Worm (Caenorhabditis elegans) whole organism, L4 larva: ENCODE data around the gene cwp-5.

Experiments
- R02D3.7 ChIP-seq: fragments of 150-350 bp; sonication (generic microtip); optimal IDR thresholded peaks from 3 replicates; lab custom pipeline; 2014; ENCODE audit warnings: missing biosample characterization, missing genetic modification characterization
- cey-2 ChIP-seq: sonication (generic microtip); optimal IDR thresholded peaks from 3 replicates; lab custom pipeline; 2017; ENCODE audit warnings: missing genetic modification characterization, mild to moderate bottlenecking, missing compliant biosample characterization, antibody characterized with exemption, borderline replicate concordance; ENCODE audit not compliant: insufficient read depth
- dmd-8 ChIP-seq: fragments of 200-800 bp; sonication (Bioruptor generic); IDR thresholded peaks from 2 replicates; pipeline ENCODE4 v1.3.6; 2022; ENCODE audit warnings: missing genetic modification characterization, missing compliant biosample characterization
- fkh-10 ChIP-seq: fragments of 150-350 bp; optimal IDR thresholded peaks from 2 replicates; lab custom pipeline; 2014; ENCODE audit warnings: missing biosample characterization, missing genetic modification reagents, missing genetic modification characterization
- jun-1 ChIP-seq: fragments of 150-350 bp; optimal IDR thresholded peaks from 2 replicates; lab custom pipeline; 2014; ENCODE audit warnings: missing biosample characterization, missing genetic modification reagents, missing genetic modification characterization
- lsy-2 ChIP-seq, 2 experiments: fragments of 150-350 bp in 1 of 2; sonication (generic microtip) in 1 of 2; optimal IDR thresholded peaks; 2 replicates each; lab custom pipeline; 2014 to 2017; ENCODE audit warnings: missing biosample characterization in 2 of 2, missing genetic modification characterization in 2 of 2
- nhr-102 ChIP-seq: sonication (generic microtip); optimal IDR thresholded peaks from 2 replicates; lab custom pipeline; 2016; ENCODE audit warnings: mild to moderate bottlenecking, missing genetic modification characterization, moderate library complexity, missing compliant biosample characterization
- nhr-42 ChIP-seq: fragments of 200-800 bp; sonication (Bioruptor generic); IDR thresholded peaks from 2 replicates; pipeline ENCODE4 v1.3.6; 2022; ENCODE audit warnings: missing genetic modification characterization, missing compliant biosample characterization
- nhr-77 ChIP-seq: fragments of 150-350 bp; optimal IDR thresholded peaks from 2 replicates; lab custom pipeline; 2014; ENCODE audit warnings: missing biosample characterization, missing genetic modification characterization
- zag-1 ChIP-seq: fragments of 150-350 bp; optimal IDR thresholded peaks from 2 replicates; lab custom pipeline; 2014; ENCODE audit warnings: missing biosample characterization, missing genetic modification characterization
- ztf-7 ChIP-seq: fragments of 150-350 bp; optimal IDR thresholded peaks from 2 replicates; lab custom pipeline; 2014; ENCODE audit warnings: missing biosample characterization, missing genetic modification characterization

DNA sequence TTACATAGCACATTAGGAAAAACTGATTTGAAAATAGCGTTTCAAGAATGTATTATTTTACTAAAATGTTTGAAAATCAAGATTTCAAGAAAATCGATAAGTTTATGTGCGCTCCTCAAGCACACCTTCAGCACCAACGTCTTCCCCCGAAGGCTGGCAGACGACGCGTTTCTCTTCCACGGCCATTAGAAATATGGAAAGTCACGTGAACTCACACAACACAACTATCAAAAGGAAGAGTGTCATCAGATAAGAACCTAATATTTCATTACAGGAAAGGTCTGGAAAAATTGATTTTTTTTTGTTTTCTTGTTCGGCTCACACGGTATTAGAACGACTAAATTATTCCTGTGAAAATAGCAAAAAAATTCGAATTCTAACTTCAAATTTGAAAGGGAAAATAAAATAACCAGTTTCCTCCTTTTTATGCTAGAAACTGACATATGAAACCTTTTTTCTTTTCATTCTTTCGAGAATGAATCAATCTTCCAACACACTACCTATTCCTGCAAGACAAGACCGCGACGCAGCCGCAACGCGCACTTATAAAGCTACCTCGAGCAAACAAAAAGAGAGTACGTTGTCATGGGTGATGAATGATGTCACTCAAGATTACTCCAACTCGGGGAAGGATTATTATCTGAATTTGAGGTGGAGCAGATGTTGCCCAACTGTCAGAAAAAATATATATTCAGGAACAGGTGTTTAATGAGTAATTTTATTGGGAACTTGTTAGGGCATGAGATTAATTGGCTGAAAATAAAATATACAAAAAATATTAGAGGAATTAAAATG is 35.5 kb upstream of the cwp-5 start:
- TF ChIP-seq fkh-10 (GFP tag; lab: Kevin White, UChicago) (no peak), zag-1 (tag; lab: Kevin White, UChicago) (no peak), ztf-7 (tag; lab: Kevin White, UChicago) (no peak), nhr-42 (GFP tag; lab: Robert Waterston, UW) (no peak), lsy-2 (tag; optimal IDR thresholded peaks at IDR 0.05; lab: Kevin White, UChicago) (peak in 1 of 2 experiments; percentile 36), dmd-8 (GFP tag; lab: Robert Waterston, UW) (no peak), R02D3.7 (no peak), nhr-102 (tag; lab: Kevin White, UChicago) (no peak), nhr-77 (tag; lab: Kevin White, UChicago) (no peak), cey-2 (tag; lab: Kevin White, UChicago) (no peak), jun-1 (no peak)
